Fruit fly (Drosophila melanogaster) whole organism, pupa: ENCODE measurements around the gene Atac3.

ENCODE experiments used
- CG12605 ChIP-seq: fragments of 200-800 bp; sonication (Bioruptor generic); IDR thresholded peaks from 2 replicates; pipeline ENCODE4 v1.3.6; 2022; ENCODE audit warnings: missing biosample characterization, missing genetic modification characterization
- CG14655 ChIP-seq: fragments of 200-800 bp; sonication (Bioruptor generic); optimal IDR thresholded peaks from 3 replicates; lab custom pipeline; 2017; ENCODE audit warnings: mild to moderate bottlenecking, missing biosample characterization, missing genetic modification reagents, missing genetic modification characterization
- CG32121 ChIP-seq: fragments of 200-800 bp; sonication (Bioruptor generic); IDR thresholded peaks from 2 replicates; pipeline ENCODE4 v1.3.6; 2022; ENCODE audit warnings: missing biosample characterization, missing genetic modification characterization
- CG8301 ChIP-seq: fragments of 200-800 bp; sonication (Bioruptor generic); optimal IDR thresholded peaks from 2 replicates; lab custom pipeline; 2018; ENCODE audit warnings: missing biosample characterization, mild to moderate bottlenecking, missing genetic modification characterization
- CG9948 ChIP-seq: fragments of 200-800 bp; sonication (Bioruptor generic); optimal IDR thresholded peaks from 2 replicates; lab custom pipeline; 2018; ENCODE audit warnings: missing biosample characterization, mild to moderate bottlenecking, missing genetic modification characterization, moderate library complexity
- D1 ChIP-seq: fragments of 200-800 bp; sonication (Bioruptor generic); optimal IDR thresholded peaks from 2 replicates; lab custom pipeline; 2018; ENCODE audit warnings: missing biosample characterization, mild to moderate bottlenecking, missing genetic modification characterization, moderate library complexity
- EcR ChIP-seq: fragments of 200-800 bp; sonication (Bioruptor generic); optimal IDR thresholded peaks from 3 replicates; lab custom pipeline; 2019; ENCODE audit warnings: missing biosample characterization, missing genetic modification characterization, mild to moderate bottlenecking, moderate library complexity, missing genetic modification reagents
- Ets98B ChIP-seq: fragments of 200-800 bp; sonication (Bioruptor generic); IDR thresholded peaks from 2 replicates; pipeline ENCODE4 v1.3.6; 2022; ENCODE audit warnings: missing biosample characterization, missing genetic modification characterization
- Pif1A ChIP-seq: fragments of 200-800 bp; sonication (Bioruptor generic); optimal IDR thresholded peaks from 3 replicates; lab custom pipeline; 2016; ENCODE audit warnings: missing biosample characterization, missing genetic modification characterization

DNA sequence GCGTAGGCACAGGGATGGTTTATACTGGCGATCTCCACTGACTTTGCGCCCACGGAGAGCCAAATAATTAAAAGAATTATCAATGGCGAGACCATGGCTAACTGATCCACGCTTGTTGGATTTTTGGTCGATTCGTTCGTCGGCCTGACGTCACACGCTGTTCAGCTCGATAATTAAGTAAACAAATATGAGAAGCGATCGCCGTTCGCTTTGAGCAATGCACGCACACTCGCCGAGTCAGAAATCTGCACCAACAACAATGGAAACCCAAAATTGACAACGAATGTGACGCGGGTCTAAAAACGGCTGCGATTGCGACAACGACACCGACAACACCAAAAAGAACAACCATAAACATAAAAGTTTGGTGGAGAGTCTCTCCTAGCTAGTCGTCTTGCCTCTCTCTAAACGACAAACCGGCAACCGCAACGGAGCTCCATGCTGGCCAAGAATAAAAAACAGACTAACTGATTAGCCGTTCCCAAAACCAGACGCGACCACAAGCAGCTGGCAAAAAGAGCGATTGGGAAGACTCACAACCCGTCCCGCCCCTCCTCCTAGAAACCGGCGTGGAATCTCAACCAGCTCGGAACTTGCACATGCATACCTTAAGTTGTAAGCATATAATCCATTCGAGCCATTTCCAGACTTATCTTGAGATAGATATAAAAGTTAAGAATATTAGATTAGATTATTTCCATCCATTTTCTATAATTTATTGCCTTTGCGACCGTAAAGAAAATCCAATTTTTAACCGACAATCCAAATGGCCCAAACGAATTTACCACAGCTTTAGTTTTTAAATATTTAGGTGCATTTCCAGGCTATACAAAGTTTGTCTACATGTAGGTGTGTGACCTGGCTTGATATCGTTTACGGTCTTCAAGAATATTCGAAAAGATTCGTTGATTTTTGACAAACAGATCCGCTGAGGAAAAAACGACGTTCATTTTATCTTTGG, 4.3 kb upstream of the Atac3 start, which contains the start of gene mthl9:
- TF ChIP-seq CG14655 (no peak), CG12605 (no peak), CG8301 (tag; lab: Kevin White, UChicago) (no peak), Pif1A (GFP tag; lab: Kevin White, UChicago) (no peak), CG9948 (tag; lab: Kevin White, UChicago) (no peak), D1 (tag; lab: Kevin White, UChicago) (no peak), Ets98B (GFP tag; lab: Robert Waterston, UW) (peak; percentile 52; the same call in 1 of the 2 replicates), CG32121 (no peak), EcR (GFP tag; lab: Kevin White, UChicago) (no peak)
